Worm (Caenorhabditis elegans) whole organism, midembryonic: ENCODE data around the gene C28D4.4.

Experiments used
- T22C8.4 ChIP-seq: fragments of 200-800 bp; sonication (Bioruptor generic); IDR thresholded peaks from 2 replicates; pipeline ENCODE4 v1.3.6; 2022; ENCODE audit warnings: missing genetic modification characterization, missing compliant biosample characterization
- cog-1 ChIP-seq: sonication (generic microtip); optimal IDR thresholded peaks from 2 replicates; lab custom pipeline; 2016; ENCODE audit warnings: missing genetic modification characterization, missing compliant biosample characterization
- flt-1 ChIP-seq: fragments of 200-800 bp; sonication (Bioruptor generic); IDR thresholded peaks from 2 replicates; pipeline ENCODE4 v1.3.6; 2022; ENCODE audit warnings: missing genetic modification characterization, missing compliant biosample characterization
- med-1 ChIP-seq: sonication (generic microtip); optimal IDR thresholded peaks from 2 replicates; lab custom pipeline; 2017; ENCODE audit warnings: missing genetic modification characterization, mild to moderate bottlenecking, missing compliant biosample characterization, antibody characterized with exemption, missing genetic modification reagents; ENCODE audit not compliant: insufficient read depth
- ref-1 ChIP-seq: fragments of 200-800 bp; sonication (Bioruptor generic); conservative IDR thresholded peaks from 2 replicates; pipeline ENCODE4 v1.3.6; 2022; ENCODE audit warnings: missing genetic modification reagents, missing genetic modification characterization, missing compliant biosample characterization
- tab-1 ChIP-seq: fragments of 200-800 bp; sonication (Bioruptor generic); IDR thresholded peaks from 2 replicates; pipeline ENCODE4 v1.3.6; 2022; ENCODE audit warnings: missing genetic modification characterization, missing compliant biosample characterization
- ztf-23 ChIP-seq: fragments of 200-800 bp; sonication (Bioruptor generic); IDR thresholded peaks from 2 replicates; pipeline ENCODE4 v1.3.6; 2022; ENCODE audit warnings: missing genetic modification reagents, missing genetic modification characterization, missing compliant biosample characterization
- ztf-29 ChIP-seq: fragments of 200-800 bp; sonication (Bioruptor generic); IDR thresholded peaks from 2 replicates; pipeline ENCODE4 v1.3.6; 2022; ENCODE audit warnings: missing genetic modification reagents, missing genetic modification characterization, missing compliant biosample characterization

- TF ChIP-seq tab-1 (no peak), med-1 (GFP tag; lab: Kevin White, UChicago) (no peak), ztf-29 (GFP tag; lab: Robert Waterston, UW) (no peak), flt-1 (GFP tag; lab: Robert Waterston, UW) (no peak), ztf-23 (GFP tag; lab: Robert Waterston, UW) (no peak), cog-1 (tag; lab: Kevin White, UChicago) (no peak), ref-1 (GFP tag; lab: Robert Waterston, UW) (no peak), T22C8.4 (no peak)
Measured at ce11 chrIV:9709887-9710286, 34.9 kb downstream of the C28D4.4 start, which contains the start of gene nhr-38.
